Worm (Caenorhabditis elegans) whole organism, L4/young adult: Measurements from ENCODE around the gene cla-1.
A peak's percentile ranks its signal among the peaks of the same experiment; 100 is the strongest.

Experiments used
- W03F9.2 ChIP-seq: fragments of 150-350 bp; optimal IDR thresholded peaks from 2 replicates; lab custom pipeline; 2014; ENCODE audit warnings: missing biosample characterization, missing genetic modification characterization
- dao-5 ChIP-seq: sonication (generic microtip); optimal IDR thresholded peaks from 2 replicates; lab custom pipeline; 2016; ENCODE audit warnings: missing genotype, missing genetic modification characterization, moderate library complexity, missing compliant biosample characterization
- him-1 ChIP-seq: sonication (generic microtip); optimal IDR thresholded peaks from 2 replicates; lab custom pipeline; 2016; ENCODE audit warnings: missing genotype, missing genetic modification reagents, missing genetic modification characterization, missing compliant biosample characterization

The cla-1 gene

ce11 chrIV:7588631-7589030 lies at the start of gene cla-1:
cla-1 (plus strand) TSS chrIV:7588931.
- TF ChIP-seq W03F9.2 (tag; lab: Kevin White, UChicago) (no peak), dao-5 (no peak), him-1 (tag; lab: Kevin White, UChicago) (no peak)

- TF ChIP-seq W03F9.2 (tag; lab: Kevin White, UChicago) (no peak), him-1 (tag; lab: Kevin White, UChicago) (no peak), dao-5 (no peak)
Observed at ce11 chrIV:7542485-7543001, 46.2 kb upstream of the cla-1 start, which contains the start of gene R05G6.10. R05G6.10 (minus strand) TSS chrIV:7542535.

- TF ChIP-seq W03F9.2 (tag; lab: Kevin White, UChicago) (no peak), dao-5 (no peak), him-1 (tag; lab: Kevin White, UChicago) (no peak)
Observed at ce11 chrIV:7543662-7544061, 45.1 kb upstream of the cla-1 start.

- TF ChIP-seq him-1 (tag; lab: Kevin White, UChicago) (no peak), W03F9.2 (tag; lab: Kevin White, UChicago) (no peak), dao-5 (no peak)
Observed at ce11 chrIV:7547843-7548578, 40.7 kb upstream of the cla-1 start, which contains the start of the genes cdd-2 and oef-1. cdd-2 (minus strand) TSS chrIV:7547893. oef-1 (plus strand) TSS chrIV:7548417.

ce11 chrIV:7549844-7550243 lies 38.9 kb upstream of the cla-1 start:
- TF ChIP-seq him-1 (tag; lab: Kevin White, UChicago) (no peak), W03F9.2 (tag; lab: Kevin White, UChicago) (peak; percentile 9)

- TF ChIP-seq him-1 (tag; lab: Kevin White, UChicago) (no peak), W03F9.2 (tag; lab: Kevin White, UChicago) (no peak), dao-5 (no peak)
Observed at ce11 chrIV:7550445-7550844, 38.3 kb upstream of the cla-1 start, which contains the start of gene pam-1. pam-1 (minus strand) TSS chrIV:7550812.

- TF ChIP-seq him-1 (tag; lab: Kevin White, UChicago) (no peak), dao-5 (no peak), W03F9.2 (tag; lab: Kevin White, UChicago) (no peak)
Observed at ce11 chrIV:7551254-7551653, 37.5 kb upstream of the cla-1 start.

- no peak for TF ChIP-seq dao-5
- TF ChIP-seq him-1 (tag; lab: Kevin White, UChicago): no peak
- no peak for TF ChIP-seq W03F9.2 (tag; lab: Kevin White, UChicago)
Observed at ce11 chrIV:7552100-7552499, 36.6 kb upstream of the cla-1 start.

ce11 chrIV:7552958-7553553 lies 35.7 kb upstream of the cla-1 start, which contains the start of gene dif-1:
dif-1 (minus strand) TSS chrIV:7553008.
- TF ChIP-seq dao-5: no peak
- TF ChIP-seq W03F9.2 (tag; lab: Kevin White, UChicago): peak; percentile 52
- TF ChIP-seq him-1 (tag; lab: Kevin White, UChicago): no peak

ce11 chrIV:7554351-7554750 lies 34.4 kb upstream of the cla-1 start, which contains the start of gene F49E8.6:
F49E8.6 (minus strand) TSS chrIV:7554667.
- TF ChIP-seq him-1 (tag; lab: Kevin White, UChicago): no peak
- TF ChIP-seq W03F9.2 (tag; lab: Kevin White, UChicago): no peak
- no peak for TF ChIP-seq dao-5

- no peak for TF ChIP-seq W03F9.2 (tag; lab: Kevin White, UChicago)
- TF ChIP-seq dao-5: no peak
- no peak for TF ChIP-seq him-1 (tag; lab: Kevin White, UChicago)
Observed at ce11 chrIV:7556265-7556866, 32.4 kb upstream of the cla-1 start, which contains the start of the genes F49E8.7, F49E8.8 and nprl-2. F49E8.7 (minus strand) TSS chrIV:7556365. F49E8.8 (plus strand) TSS chrIV:7556637. nprl-2 (plus strand) TSS chrIV:7556816.

- no peak for TF ChIP-seq him-1 (tag; lab: Kevin White, UChicago)
- no peak for TF ChIP-seq W03F9.2 (tag; lab: Kevin White, UChicago)
- no peak for TF ChIP-seq dao-5
Observed at ce11 chrIV:7558653-7559052, 30.1 kb upstream of the cla-1 start.

- TF ChIP-seq W03F9.2 (tag; lab: Kevin White, UChicago) (no peak), dao-5 (no peak), him-1 (tag; lab: Kevin White, UChicago) (no peak)
Observed at ce11 chrIV:7559237-7559636, 29.5 kb upstream of the cla-1 start.
